Fruit fly (Drosophila melanogaster): Measurements from ENCODE around the gene Klp98A.

Gene Klp98A

DNA sequence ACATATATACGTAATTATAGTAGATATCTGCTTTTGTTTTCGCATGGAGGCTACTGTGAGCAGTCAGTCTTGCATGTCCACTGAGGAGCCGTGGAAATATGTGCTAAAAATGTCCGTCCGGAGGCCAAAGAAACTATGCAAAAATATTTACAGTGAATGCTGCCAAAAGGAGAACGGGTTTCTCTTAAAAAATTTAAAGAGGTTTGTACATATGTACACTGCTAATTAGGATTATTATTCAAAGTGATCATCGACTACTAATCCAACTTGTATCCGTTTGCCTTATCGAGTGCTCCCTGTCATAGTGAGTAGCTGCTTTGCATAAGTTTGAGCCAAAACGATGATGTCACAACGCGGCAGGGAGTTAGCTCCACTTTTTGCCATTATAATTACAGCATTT is 2.0 kb downstream of the Klp98A start (continued):
- TF ChIP-seq bowl (GFP tag; IDR thresholded peaks at IDR 0.05) (no peak), MBD-R2 (GFP tag; IDR thresholded peaks at IDR 0.05) (0 out of 2 replicates have a peak, but pooled peaks have one; percentile 23), esg (GFP tag; conservative IDR thresholded peaks at IDR 0.05) (peak; percentile 33), phol (tag; optimal IDR thresholded peaks at IDR 0.05) (peak; percentile 28), CG17361 (GFP tag; IDR thresholded peaks at IDR 0.05) (peak; percentile 41; the same call in 2 of the 3 replicates), caup (GFP tag; optimal IDR thresholded peaks at IDR 0.05; ENCODE audit: severe bottlenecking) (peak; percentile 51), Pdp1 (GFP tag; optimal IDR thresholded peaks at IDR 0.05) (peak; percentile 35 to 57), al (GFP tag; IDR thresholded peaks at IDR 0.05) (peak; percentile 68; the same call in 1 of the 2 replicates), CG1602 (GFP tag; optimal IDR thresholded peaks at IDR 0.05) (no peak), CG31224 (GFP tag; IDR thresholded peaks at IDR 0.05) (peak; percentile 25; the same call in 1 of the 2 replicates), CG34376 (GFP tag; optimal IDR thresholded peaks at IDR 0.05) (no peak), Dbx (GFP tag; IDR thresholded peaks at IDR 0.05) (0 out of 3 replicates have a peak, but pooled peaks have one; percentile 65), CG7745 (tag; optimal IDR thresholded peaks at IDR 0.05) (no peak), CG11504 (tag; optimal IDR thresholded peaks at IDR 0.05) (peak; percentile 52), CG6689 (GFP tag; IDR thresholded peaks at IDR 0.05) (no peak; the same call in 1 of the 2 replicates), zfh1 (GFP tag; IDR thresholded peaks at IDR 0.05) (peak; percentile 61; the same call in 1 of the 3 replicates), Gug (GFP tag; IDR thresholded peaks at IDR 0.05) (peak; percentile 57; the same call in 3 of the 4 replicates), CG8359 (GFP tag; optimal IDR thresholded peaks at IDR 0.05; ENCODE audit: borderline replicate concordance) (no peak), CG4820 (GFP tag; optimal IDR thresholded peaks at IDR 0.05) (peak; percentile 2), Adf1 (GFP tag; IDR thresholded peaks at IDR 0.05) (0 out of 2 replicates have a peak, but pooled peaks have one; percentile 10), BEAF-32 (GFP tag; optimal IDR thresholded peaks at IDR 0.05) (no peak), CG13624 (GFP tag; optimal IDR thresholded peaks at IDR 0.05) (peak; percentile 44), E2f1 (GFP tag; IDR thresholded peaks at IDR 0.05) (peak; percentile 31; the same call in 1 of the 2 replicates), CG10654 (GFP tag; optimal IDR thresholded peaks at IDR 0.05) (peak; percentile 1), CG3847 (GFP tag; IDR thresholded peaks at IDR 0.05) (peak; percentile 52), CG2120 (GFP tag; optimal IDR thresholded peaks at IDR 0.05) (peak; percentile 72), Med (GFP tag) (peak; percentile 92), tgo (GFP tag; IDR thresholded peaks at IDR 0.05) (peak; percentile 34; the same call in 2 of the 3 replicates), insv (GFP tag; optimal IDR thresholded peaks at IDR 0.05) (no peak), Lim3 (GFP tag; IDR thresholded peaks at IDR 0.05) (no peak), CG13287 (GFP tag; IDR thresholded peaks at IDR 0.05; ENCODE audit: partially characterized antibody) (no peak), CG7786 (GFP tag; optimal IDR thresholded peaks at IDR 0.05) (peak; percentile 15), klu (GFP tag; IDR thresholded peaks at IDR 0.05) (no peak), org-1 (GFP tag; optimal IDR thresholded peaks at IDR 0.05) (peak; percentile 1), so (GFP tag; IDR thresholded peaks at IDR 0.05) (peak; percentile 43; the same call in 1 of the 3 replicates), stc (GFP tag; IDR thresholded peaks at IDR 0.05) (0 out of 2 replicates have a peak, but pooled peaks have one; percentile 24), sna (GFP tag; IDR thresholded peaks at IDR 0.05; ENCODE audit: partially characterized antibody) (no peak), sug (tag; optimal IDR thresholded peaks at IDR 0.05) (peak; percentile 1), NFAT (GFP tag; IDR thresholded peaks at IDR 0.05) (peak; percentile 55; the same call in 1 of the 2 replicates), seq (GFP tag; IDR thresholded peaks at IDR 0.05) (peak; percentile 42; the same call in 1 of the 2 replicates), CG1792 (GFP tag; optimal IDR thresholded peaks at IDR 0.05) (peak; percentile 45), sima (GFP tag; optimal IDR thresholded peaks at IDR 0.05) (no peak), CG9215 (GFP tag; IDR thresholded peaks at IDR 0.05) (peak; percentile 65), Drgx (GFP tag; IDR thresholded peaks at IDR 0.05) (peak; percentile 81), Atf6 (GFP tag; IDR thresholded peaks at IDR 0.05) (peak; percentile 43; the same call in 1 of the 2 replicates), CG15269 (tag; optimal IDR thresholded peaks at IDR 0.05) (peak; percentile 52), tll (GFP tag; optimal IDR thresholded peaks at IDR 0.05) (no peak), scrt (GFP tag; optimal IDR thresholded peaks at IDR 0.05) (peak; percentile 24), pho (GFP tag; optimal IDR thresholded peaks at IDR 0.05) (no peak), tin (GFP tag; optimal IDR thresholded peaks at IDR 0.05) (peak; percentile 23)
